Worm (Caenorhabditis elegans): Measurements from ENCODE around the gene Y69A2AR.12.

DNA sequence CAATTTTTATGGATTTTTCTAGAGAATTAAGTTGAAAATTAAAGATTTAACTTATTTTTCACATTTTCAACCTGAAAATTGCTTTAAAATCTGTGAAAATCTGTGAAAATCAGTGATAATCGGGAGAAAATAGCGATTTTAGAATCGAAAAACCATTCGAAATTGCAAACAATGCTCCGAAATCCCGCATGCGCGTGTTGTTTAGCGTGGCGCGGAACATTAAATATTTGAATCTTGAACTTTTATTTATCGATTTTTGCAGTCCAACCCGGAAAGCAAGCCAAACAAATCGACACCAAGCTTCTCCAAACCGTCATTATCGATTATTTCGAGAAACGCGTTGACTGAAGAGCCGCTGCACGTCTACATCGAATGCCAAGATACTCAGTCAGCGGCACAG, 42.6 kb downstream of the Y69A2AR.12 start:
- TF ChIP-seq pqm-1 (tag; optimal IDR thresholded peaks at IDR 0.05) (no peak), pax-3 (tag; optimal IDR thresholded peaks at IDR 0.05) (no peak), elt-2 (tag; optimal IDR thresholded peaks at IDR 0.05) (no peak), lin-13 (GFP tag; optimal IDR thresholded peaks at IDR 0.05) (no peak), aly-2 (tag; optimal IDR thresholded peaks at IDR 0.05) (no peak), nhr-77 (tag; optimal IDR thresholded peaks at IDR 0.05) (no peak), zag-1 (tag; optimal IDR thresholded peaks at IDR 0.05) (no peak), snpc-4 (tag; optimal IDR thresholded peaks at IDR 0.05) (no peak)

Measured in whole organism, L1 larva.